Worm (Caenorhabditis elegans): Measurements from ENCODE around the gene R09A8.5.
"Not testable (repeated sequence)": the region's sequence is repeated elsewhere in the genome, so short reads cannot be mapped to it uniquely, and the experiment has no call there.

The R09A8.5 gene

ce11 chrX:12620310-12620709, 20.0 kb downstream of the R09A8.5 start:
- no peak for TF ChIP-seq unc-62 (GFP tag; optimal IDR thresholded peaks at IDR 0.05)

- no peak for TF ChIP-seq unc-62 (GFP tag; optimal IDR thresholded peaks at IDR 0.05)
These were observed 21.2 kb downstream of the R09A8.5 start, which contains the start of gene R09A8.2 for ce11 chrX:12619165-12619564. Gene R09A8.2 (plus strand): TSS chrX:12619465.

DNA sequence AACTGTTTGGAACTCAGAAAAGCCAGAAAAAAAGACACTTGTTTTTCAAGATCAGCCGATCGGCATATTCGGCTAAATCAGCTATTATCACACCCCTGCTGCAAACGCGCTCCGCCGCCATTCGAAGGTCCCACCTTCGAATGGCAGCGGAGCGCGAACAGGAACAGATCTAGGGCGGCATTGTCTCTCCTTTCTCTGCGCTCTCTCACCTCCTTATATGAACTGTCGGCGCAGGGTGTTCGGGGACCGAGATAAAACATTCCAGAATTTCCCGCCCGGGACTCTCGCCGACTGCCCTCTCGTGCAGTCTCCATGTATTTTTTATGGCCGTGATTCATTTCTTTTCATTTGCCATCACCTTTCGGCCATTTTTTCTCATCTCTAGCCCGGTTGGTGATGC, 21.9 kb downstream of the R09A8.5 start:
- no peak for TF ChIP-seq unc-62 (GFP tag; optimal IDR thresholded peaks at IDR 0.05)

DNA sequence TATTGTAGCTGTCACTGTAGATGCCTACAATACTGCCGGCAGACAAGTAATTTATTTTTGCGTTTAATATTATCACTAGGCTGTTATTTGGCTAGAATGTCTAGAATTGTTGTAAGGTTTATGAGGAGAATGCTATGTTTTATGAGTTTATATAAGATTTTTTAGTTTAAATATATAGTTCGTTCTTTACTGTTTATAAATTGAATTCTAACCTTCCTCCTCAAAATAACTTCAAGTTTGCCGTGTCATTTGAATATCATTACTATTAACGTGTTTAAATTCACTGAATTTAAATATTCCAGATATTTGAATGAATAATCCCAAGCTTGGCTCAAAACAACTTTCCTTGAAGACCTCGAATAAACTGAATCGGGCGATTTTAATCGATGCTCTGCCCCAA, 26.9 kb downstream of the R09A8.5 start, which contains the start of gene R09A8.1:
Gene R09A8.1 (plus strand): TSS at position 301 of the 400 bp plus-strand sequence.
- TF ChIP-seq unc-62 (GFP tag; optimal IDR thresholded peaks at IDR 0.05), result not testable (repeated sequence)

DNA sequence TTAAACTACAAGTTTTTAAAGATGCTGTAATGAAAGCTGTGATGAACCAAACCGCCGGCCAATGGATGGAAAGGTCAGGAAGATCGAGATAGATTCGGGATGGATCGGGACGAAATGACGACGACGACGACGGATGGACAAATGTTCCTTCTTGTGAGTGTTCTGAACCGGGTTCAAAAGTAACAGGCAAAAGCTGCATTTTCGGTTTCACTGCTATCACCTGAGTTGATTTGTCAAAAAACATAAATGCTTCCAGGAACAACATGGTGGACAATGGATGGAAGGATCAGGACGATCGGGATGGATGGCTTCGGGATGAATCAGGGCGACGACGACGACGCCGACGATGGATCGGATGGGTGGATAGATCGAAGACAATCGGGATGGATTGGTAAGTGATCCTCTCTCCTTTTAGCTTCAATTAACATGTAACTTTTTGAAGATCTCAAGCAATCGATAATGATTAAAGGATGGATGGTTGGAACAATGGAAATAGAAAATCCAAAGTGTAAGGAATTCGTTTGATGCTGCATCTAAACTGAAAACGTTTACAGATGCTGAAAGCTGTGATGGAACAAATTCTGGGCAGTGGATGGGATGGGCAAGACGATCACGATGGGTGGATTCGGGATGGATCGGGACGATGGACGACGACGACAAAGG, 36.9 kb downstream of the R09A8.5 start, which contains the start of the genes T24D5.6 and R09A8.9:
Gene T24D5.6 (plus strand): TSS at position 301 of the 663 bp plus-strand sequence.
Gene R09A8.9 (plus strand): TSS at position 613 of the 663 bp plus-strand sequence.
- no peak for TF ChIP-seq unc-62 (GFP tag; optimal IDR thresholded peaks at IDR 0.05)

DNA sequence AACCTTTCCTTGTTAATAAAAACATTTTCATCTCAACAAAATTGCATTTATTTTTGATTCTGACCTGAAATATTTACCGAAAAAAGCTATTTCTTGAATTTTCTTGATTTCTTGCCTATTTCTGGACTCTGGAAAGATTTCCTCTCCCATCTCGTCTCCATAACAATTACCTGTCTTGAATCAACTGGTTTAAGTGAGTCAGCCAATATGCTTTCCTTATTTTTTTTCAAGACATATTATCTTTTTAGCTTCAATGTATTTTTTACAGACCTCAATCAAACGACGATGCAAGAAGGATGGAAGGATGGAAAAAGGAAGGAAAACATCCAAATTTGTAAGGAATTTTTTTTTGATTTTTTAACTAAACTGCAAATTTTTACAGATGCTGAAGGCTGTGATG, 37.7 kb downstream of the R09A8.5 start:
- no peak for TF ChIP-seq unc-62 (GFP tag; optimal IDR thresholded peaks at IDR 0.05)

ce11 chrX:12596868-12597267, 43.5 kb downstream of the R09A8.5 start, which contains the start of gene T24D5.4:
Gene T24D5.4 (plus strand): TSS chrX:12597168.
- TF ChIP-seq unc-62 (GFP tag; optimal IDR thresholded peaks at IDR 0.05), result no peak

DNA sequence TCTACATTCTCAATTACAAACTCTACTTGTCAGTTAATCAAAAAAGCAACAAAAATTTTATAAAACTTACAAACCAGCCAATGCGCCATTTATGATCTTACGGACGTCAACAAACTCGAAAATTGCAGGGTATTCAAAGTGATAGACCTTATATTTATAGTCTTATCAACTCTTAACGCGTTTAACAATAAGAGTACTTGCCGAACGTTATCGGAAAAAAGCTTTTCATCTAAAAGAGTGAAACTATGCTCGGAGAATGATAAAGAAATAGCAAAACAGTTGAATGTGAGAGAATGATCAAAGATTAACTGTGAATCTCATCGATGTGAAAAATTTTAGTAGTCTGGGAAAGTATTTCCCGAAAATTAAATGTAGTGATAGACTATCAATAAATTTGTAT, 44.4 kb downstream of the R09A8.5 start:
- TF ChIP-seq unc-62 (GFP tag; optimal IDR thresholded peaks at IDR 0.05), result no peak

DNA sequence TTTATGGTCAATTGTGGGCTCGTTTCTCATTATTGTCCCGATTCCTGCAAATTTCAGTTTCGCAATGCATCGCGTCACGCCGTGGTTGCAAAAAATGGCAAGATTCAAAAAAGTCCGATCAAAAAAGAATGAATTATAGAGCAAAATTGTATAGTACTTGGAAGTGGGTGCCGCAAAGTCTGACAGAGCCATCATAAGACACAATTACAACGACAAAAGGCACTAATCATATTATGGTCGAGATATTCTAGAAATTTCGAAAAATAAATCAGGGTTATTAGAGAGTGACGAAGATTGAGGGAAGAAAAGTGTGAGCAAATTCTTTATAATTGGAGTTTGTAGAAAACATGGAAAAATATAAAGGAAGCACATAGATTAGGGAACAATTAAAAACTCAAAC, 45.1 kb downstream of the R09A8.5 start:
- TF ChIP-seq unc-62 (GFP tag; optimal IDR thresholded peaks at IDR 0.05), result no peak

DNA sequence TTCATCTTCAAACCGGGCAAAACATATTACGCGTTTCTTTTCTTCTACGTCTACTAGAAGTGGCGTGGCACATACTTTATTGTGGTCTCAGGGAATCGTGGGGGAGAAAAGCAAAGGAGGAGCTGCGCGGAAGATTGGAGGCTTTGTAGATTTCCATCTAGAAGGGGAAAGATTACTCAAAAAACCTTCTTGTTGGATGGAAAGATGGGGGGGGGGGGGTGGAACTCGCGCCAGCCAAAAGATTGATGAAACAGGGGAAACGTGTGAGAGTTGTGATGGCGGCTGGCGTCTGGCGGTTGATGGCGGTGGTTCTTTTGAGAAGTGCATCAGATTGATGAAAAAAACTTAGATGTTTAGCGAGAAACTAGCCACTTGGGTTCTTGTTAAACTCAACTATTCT, 50.9 kb downstream of the R09A8.5 start:
- TF ChIP-seq unc-62 (GFP tag; optimal IDR thresholded peaks at IDR 0.05), result no peak

All from whole organism, dauer.